Fruit fly (Drosophila melanogaster) whole organism, embryonic: ENCODE measurements around the gene CG14400.

ENCODE experiments used
- Adf1 ChIP-seq: fragments of 200-800 bp; sonication (Bioruptor generic); IDR thresholded peaks from 2 replicates; pipeline ENCODE4 v1.3.6; 2022; ENCODE audit warnings: missing biosample characterization, missing genetic modification characterization
- Asciz ChIP-seq: fragments of 200-800 bp; sonication (Bioruptor generic); optimal IDR thresholded peaks from 2 replicates; lab custom pipeline; 2017; ENCODE audit warnings: missing biosample characterization, mild to moderate bottlenecking, missing genetic modification characterization, missing genetic modification reagents
- Atf-2 ChIP-seq: fragments of 200-800 bp; sonication (Bioruptor generic); optimal IDR thresholded peaks from 2 replicates; lab custom pipeline; 2016; ENCODE audit warnings: missing biosample characterization, missing genetic modification characterization
- BEAF-32 ChIP-seq: fragments of 200-800 bp; sonication (Bioruptor generic); optimal IDR thresholded peaks from 3 replicates; lab custom pipeline; 2017; ENCODE audit warnings: missing biosample characterization, missing genetic modification characterization, mild to moderate bottlenecking, moderate library complexity, missing genetic modification reagents
- CG11398 ChIP-seq: fragments of 200-800 bp; sonication (Bioruptor generic); optimal IDR thresholded peaks from 2 replicates; lab custom pipeline; 2016; ENCODE audit warnings: missing biosample characterization, missing genetic modification characterization
- CG11696 ChIP-seq: fragments of 200-800 bp; sonication (Bioruptor generic); IDR thresholded peaks from 2 replicates; pipeline ENCODE4 v1.3.6; 2022; ENCODE audit warnings: missing biosample characterization, missing genetic modification characterization
- CG13123 ChIP-seq: fragments of 200-800 bp; sonication (Bioruptor generic); optimal IDR thresholded peaks from 2 replicates; lab custom pipeline; 2016; ENCODE audit warnings: missing biosample characterization, missing genetic modification characterization
- CG13424 ChIP-seq: fragments of 200-800 bp; sonication (Bioruptor generic); optimal IDR thresholded peaks from 2 replicates; lab custom pipeline; 2019; ENCODE audit warnings: missing biosample characterization, mild to moderate bottlenecking, missing genetic modification characterization, moderate library complexity
- CG14441 ChIP-seq: fragments of 200-800 bp; sonication (Bioruptor generic); IDR thresholded peaks from 2 replicates; pipeline ENCODE4 v1.3.6; 2022; ENCODE audit warnings: missing biosample characterization, missing genetic modification characterization
- CG15073 ChIP-seq: fragments of 200-800 bp; sonication (Bioruptor generic); optimal IDR thresholded peaks from 2 replicates; lab custom pipeline; 2016; ENCODE audit warnings: missing biosample characterization, missing genetic modification characterization
- CG15269 ChIP-seq: fragments of 200-800 bp; sonication (Bioruptor generic); optimal IDR thresholded peaks from 2 replicates; lab custom pipeline; 2018; ENCODE audit warnings: missing biosample characterization, mild to moderate bottlenecking, missing genetic modification characterization, moderate library complexity
- CG15479 ChIP-seq: fragments of 200-800 bp; sonication (Bioruptor generic); optimal IDR thresholded peaks from 3 replicates; lab custom pipeline; 2019; ENCODE audit warnings: missing biosample characterization, mild to moderate bottlenecking, missing genetic modification characterization, moderate library complexity
- CG15601 ChIP-seq: fragments of 200-800 bp; sonication (Bioruptor generic); optimal IDR thresholded peaks from 3 replicates; lab custom pipeline; 2019; ENCODE audit warnings: missing biosample characterization, mild to moderate bottlenecking, missing genetic modification characterization, moderate library complexity
- CG2678 ChIP-seq: fragments of 200-800 bp; sonication (Bioruptor generic); optimal IDR thresholded peaks from 3 replicates; lab custom pipeline; 2019; ENCODE audit warnings: missing biosample characterization, mild to moderate bottlenecking, missing genetic modification characterization, moderate library complexity
- CG4404 ChIP-seq: fragments of 200-800 bp; sonication (Bioruptor generic); IDR thresholded peaks from 2 replicates; pipeline ENCODE4 v1.3.6; 2022; ENCODE audit warnings: missing biosample characterization, missing genetic modification characterization
- CG4820 ChIP-seq: fragments of 200-800 bp; sonication (Bioruptor generic); optimal IDR thresholded peaks from 3 replicates; lab custom pipeline; 2016; ENCODE audit warnings: missing biosample characterization, missing genetic modification characterization
- CG7271 ChIP-seq: fragments of 200-800 bp; sonication (Bioruptor generic); optimal IDR thresholded peaks from 2 replicates; lab custom pipeline; 2018; ENCODE audit warnings: missing biosample characterization, mild to moderate bottlenecking, missing genetic modification characterization, moderate library complexity
- CG9876 ChIP-seq: fragments of 200-800 bp; sonication (Bioruptor generic); optimal IDR thresholded peaks from 2 replicates; lab custom pipeline; 2016; ENCODE audit warnings: missing biosample characterization, missing genetic modification characterization
- CHES-1-like ChIP-seq: fragments of 200-800 bp; sonication (Bioruptor generic); optimal IDR thresholded peaks from 2 replicates; lab custom pipeline; 2016; ENCODE audit warnings: missing biosample characterization, missing genetic modification characterization
- CkIIα-i1 ChIP-seq: fragments of 200-800 bp; sonication (Bioruptor generic); IDR thresholded peaks from 2 replicates; pipeline ENCODE4 v1.3.6; 2022; ENCODE audit warnings: missing biosample characterization, missing genetic modification characterization
- Deaf1 ChIP-seq: fragments of 200-800 bp; optimal IDR thresholded peaks from 3 replicates; lab custom pipeline; 2019; ENCODE audit warnings: missing biosample characterization, mild to moderate bottlenecking, missing genetic modification characterization, moderate library complexity
- HmgD ChIP-seq: fragments of 200-800 bp; sonication (Bioruptor generic); optimal IDR thresholded peaks from 3 replicates; lab custom pipeline; 2016; ENCODE audit warnings: missing biosample characterization, missing genetic modification characterization
- Lim3 ChIP-seq: fragments of 200-800 bp; sonication (Bioruptor generic); IDR thresholded peaks from 2 replicates; pipeline ENCODE4 v1.3.6; 2022; ENCODE audit warnings: missing biosample characterization, missing genetic modification characterization
- Mes4 ChIP-seq: fragments of 200-800 bp; sonication (Bioruptor generic); optimal IDR thresholded peaks from 2 replicates; lab custom pipeline; 2016; ENCODE audit warnings: missing biosample characterization, missing genetic modification characterization
- NK7.1 ChIP-seq: fragments of 200-800 bp; sonication (Bioruptor generic); optimal IDR thresholded peaks from 3 replicates; lab custom pipeline; 2016; ENCODE audit warnings: missing biosample characterization, missing genetic modification characterization
- Nf-YA ChIP-seq: fragments of 200-800 bp; sonication (Bioruptor generic); IDR thresholded peaks from 2 replicates; pipeline ENCODE4 v1.3.6; 2022; ENCODE audit warnings: missing biosample characterization, missing genetic modification characterization
- PHDP ChIP-seq: fragments of 200-800 bp; sonication (Bioruptor generic); optimal IDR thresholded peaks from 3 replicates; lab custom pipeline; 2018; ENCODE audit warnings: missing biosample characterization, mild to moderate bottlenecking, missing genetic modification characterization, moderate library complexity
- Ravus ChIP-seq: fragments of 200-800 bp; sonication (Bioruptor generic); IDR thresholded peaks from 2 replicates; pipeline ENCODE4 v1.3.6; 2022; ENCODE audit warnings: missing biosample characterization, missing genetic modification characterization
- Six4 ChIP-seq: fragments of 200-800 bp; sonication (Bioruptor generic); optimal IDR thresholded peaks from 2 replicates; lab custom pipeline; 2016; ENCODE audit warnings: missing biosample characterization, missing genetic modification characterization
- Ssrp ChIP-seq: fragments of 200-800 bp; sonication (Bioruptor generic); optimal IDR thresholded peaks from 2 replicates; lab custom pipeline; 2018; ENCODE audit warnings: missing biosample characterization, mild to moderate bottlenecking, missing genetic modification characterization, moderate library complexity
- Taf1 ChIP-seq: fragments of 200-800 bp; sonication (Bioruptor generic); IDR thresholded peaks from 2 replicates; pipeline ENCODE4 v1.3.6; 2022; ENCODE audit warnings: missing biosample characterization, missing genetic modification characterization
- Trl ChIP-seq, 3 experiments: fragments of >200 bp in 2 of 3; fragments of 200-800 bp in 1 of 3; sonication (Bioruptor generic) in 1 of 3; optimal IDR thresholded peaks; 2 replicates in 1 of 3; 3 replicates in 2 of 3; lab custom pipeline; 2016 to 2017; ENCODE audit warnings: missing biosample characterization in 1 of 3, missing genetic modification characterization in 1 of 3
- cg ChIP-seq: fragments of 200-800 bp; sonication (Bioruptor generic); optimal IDR thresholded peaks from 3 replicates; lab custom pipeline; 2019; ENCODE audit warnings: missing biosample characterization, mild to moderate bottlenecking, missing genetic modification characterization, moderate library complexity
- crp ChIP-seq, 2 experiments: fragments of 200-800 bp; sonication (Bioruptor generic); optimal IDR thresholded peaks; 2 replicates in 1 of 2; 3 replicates in 1 of 2; lab custom pipeline; 2017; ENCODE audit warnings: missing biosample characterization in 2 of 2, missing genetic modification characterization in 2 of 2, mild to moderate bottlenecking in 1 of 2, moderate library complexity in 1 of 2
- dan ChIP-seq: fragments of 200-800 bp; sonication (Bioruptor generic); IDR thresholded peaks from 2 replicates; pipeline ENCODE4 v1.3.6; 2022; ENCODE audit warnings: missing biosample characterization, missing genetic modification characterization
- dati ChIP-seq: fragments of 200-800 bp; sonication (Bioruptor generic); IDR thresholded peaks from 2 replicates; pipeline ENCODE4 v1.3.6; 2022; ENCODE audit warnings: missing biosample characterization, missing genetic modification characterization
- eyg ChIP-seq: fragments of 200-800 bp; sonication (Bioruptor generic); optimal IDR thresholded peaks from 3 replicates; lab custom pipeline; 2016; ENCODE audit warnings: missing biosample characterization, missing genetic modification characterization
- fd3F ChIP-seq: fragments of 200-800 bp; sonication (Bioruptor generic); optimal IDR thresholded peaks from 2 replicates; lab custom pipeline; 2018; ENCODE audit warnings: missing biosample characterization, mild to moderate bottlenecking, missing genetic modification characterization, moderate library complexity
- fru ChIP-seq: fragments of >200 bp; optimal IDR thresholded peaks from 2 replicates; lab custom pipeline; 2017
- gfzf ChIP-seq: fragments of 200-800 bp; sonication (Bioruptor generic); optimal IDR thresholded peaks from 2 replicates; lab custom pipeline; 2016; ENCODE audit warnings: missing biosample characterization, mild to moderate bottlenecking, missing genetic modification characterization, moderate library complexity
- grn ChIP-seq: fragments of 200-800 bp; sonication (Bioruptor generic); optimal IDR thresholded peaks from 3 replicates; lab custom pipeline; 2017; ENCODE audit warnings: missing biosample characterization, missing genetic modification characterization
- gt ChIP-seq: fragments of 200-800 bp; sonication (Bioruptor generic); IDR thresholded peaks from 2 replicates; pipeline ENCODE4 v1.3.6; 2022; ENCODE audit warnings: missing biosample characterization, missing genetic modification characterization
- lov ChIP-seq, 2 experiments: fragments of 200-800 bp in 1 of 2; fragments of >200 bp in 1 of 2; sonication (Bioruptor generic) in 1 of 2; IDR thresholded peaks in 1 of 2; optimal IDR thresholded peaks in 1 of 2; 2 replicates in 1 of 2; 3 replicates in 1 of 2; pipeline versions ENCODE4 v1.3.6 to Lab custom; 2017 to 2022; ENCODE audit warnings: missing biosample characterization in 1 of 2, missing genetic modification characterization in 1 of 2
- psq ChIP-seq: fragments of 200-800 bp; sonication (Bioruptor generic); optimal IDR thresholded peaks from 2 replicates; lab custom pipeline; 2017; ENCODE audit warnings: missing biosample characterization, missing genetic modification characterization
- sens-2 ChIP-seq: fragments of 200-800 bp; sonication (Bioruptor generic); IDR thresholded peaks from 2 replicates; pipeline ENCODE4 v1.3.6; 2022; ENCODE audit warnings: missing biosample characterization, missing genetic modification characterization
- slbo ChIP-seq: fragments of 200-800 bp; sonication (Bioruptor generic); IDR thresholded peaks from 2 replicates; pipeline ENCODE4 v1.3.6; 2022; ENCODE audit warnings: missing biosample characterization, missing genetic modification characterization
- tgo ChIP-seq: fragments of 200-800 bp; sonication (Bioruptor generic); IDR thresholded peaks from 3 replicates; pipeline ENCODE4 v1.3.6; 2022; ENCODE audit warnings: missing biosample characterization, missing genetic modification characterization
- tna ChIP-seq: fragments of 200-800 bp; sonication (Bioruptor generic); IDR thresholded peaks from 2 replicates; pipeline ENCODE4 v1.3.6; 2022; ENCODE audit warnings: missing biosample characterization, missing genetic modification characterization; ENCODE audit not compliant: partially characterized antibody
- trem ChIP-seq: fragments of 200-800 bp; optimal IDR thresholded peaks from 3 replicates; lab custom pipeline; 2019; ENCODE audit warnings: missing biosample characterization, mild to moderate bottlenecking, missing genetic modification characterization, moderate library complexity
- tx ChIP-seq: fragments of 200-800 bp; sonication (Bioruptor generic); optimal IDR thresholded peaks from 2 replicates; lab custom pipeline; 2016; ENCODE audit warnings: missing biosample characterization, missing genetic modification characterization

The CG14400 gene

DNA sequence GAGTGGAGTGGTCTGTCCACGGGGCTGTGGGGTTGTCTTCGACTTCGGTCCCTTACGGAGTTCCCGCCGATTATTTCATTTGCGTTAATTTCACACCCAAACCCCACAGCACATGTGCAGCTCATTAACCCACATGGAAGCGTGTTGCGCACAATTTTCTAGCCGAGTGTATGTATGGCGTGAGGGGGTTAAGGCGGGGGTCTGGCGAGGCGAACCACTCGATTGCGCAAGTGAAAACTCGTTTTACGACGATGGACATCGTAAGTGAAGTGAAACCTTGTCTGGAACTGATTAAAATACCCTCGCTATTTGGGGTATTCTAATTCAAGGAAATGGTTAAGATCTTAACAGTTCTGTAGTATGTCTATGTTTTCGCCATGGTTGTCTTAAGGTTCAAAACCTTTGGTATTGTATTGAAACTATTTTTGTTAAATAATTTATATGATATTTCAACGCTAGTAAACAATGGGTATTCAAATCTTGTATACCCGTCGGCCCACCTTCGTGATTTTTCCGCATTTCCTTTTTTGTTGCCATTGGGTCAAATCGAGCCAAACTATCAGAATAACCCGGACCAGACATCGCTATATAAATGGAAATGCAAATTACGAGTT is 46.5 kb downstream of the CG14400 start:
- TF ChIP-seq lov (optimal IDR thresholded peaks at IDR 0.05; lab: Kevin White, UChicago) (no peak), lov (GFP tag; IDR thresholded peaks at IDR 0.05; lab: Robert Waterston, UW) (no peak; the same call in 2 of the 3 replicates), CG4404 (GFP tag; lab: Robert Waterston, UW) (no peak), Asciz (GFP tag; lab: Kevin White, UChicago) (peak; percentile 66), NK7.1 (GFP tag; lab: Kevin White, UChicago) (no peak), fd3F (GFP tag; lab: Kevin White, UChicago) (peak; percentile 29), CG13424 (peak; percentile 55), CG4820 (GFP tag; lab: Kevin White, UChicago) (peak; percentile 41), Lim3 (GFP tag; lab: Robert Waterston, UW) (no peak), sens-2 (no peak), tna (no peak), CG15073 (GFP tag; lab: Kevin White, UChicago) (no peak), Nf-YA (no peak), Six4 (no peak), grn (no peak), Trl (optimal IDR thresholded peaks at IDR 0.05; lab: Kevin White, UChicago) (no peak), Trl (GFP tag; optimal IDR thresholded peaks at IDR 0.05; lab: Kevin White, UChicago) (no peak), CG14441 (peak; percentile 62), tgo (GFP tag; lab: Robert Waterston, UW) (peak; percentile 17; the same call in 1 of the 3 replicates), CG11398 (no peak), CG11696 (GFP tag; lab: Robert Waterston, UW) (peak; percentile 60; the same call in 1 of the 2 replicates), Ssrp (peak; percentile 46), PHDP (tag; lab: Kevin White, UChicago) (peak; percentile 44), BEAF-32 (no peak), gfzf (no peak), eyg (GFP tag; lab: Kevin White, UChicago) (no peak), fru (lab: Kevin White, UChicago) (no peak), Adf1 (GFP tag; lab: Robert Waterston, UW) (no peak), CG15269 (peak; percentile 80), Atf-2 (GFP tag; lab: Kevin White, UChicago) (no peak), Ravus (no peak), dan (GFP tag; lab: Robert Waterston, UW) (no peak), CHES-1-like (GFP tag; lab: Kevin White, UChicago) (no peak), crp (GFP tag; optimal IDR thresholded peaks at IDR 0.05; lab: Kevin White, UChicago) (no peak), tx (GFP tag; lab: Kevin White, UChicago) (no peak), gt (no peak), Taf1 (no peak), CG2678 (tag; lab: Kevin White, UChicago) (peak; percentile 66), trem (tag; lab: Kevin White, UChicago) (no peak), CG13123 (GFP tag; lab: Kevin White, UChicago) (no peak), CG15479 (GFP tag; lab: Kevin White, UChicago) (no peak), CG9876 (no peak), CG15601 (peak; percentile 18), Deaf1 (tag; lab: Kevin White, UChicago) (peak; percentile 42), CG7271 (tag; lab: Kevin White, UChicago) (no peak), slbo (GFP tag; lab: Robert Waterston, UW) (no peak), CkIIα-i1 (no peak), Mes4 (no peak), cg (GFP tag; lab: Kevin White, UChicago) (no peak), psq (GFP tag; lab: Kevin White, UChicago) (no peak), HmgD (no peak), dati (no peak)
